Worm (Caenorhabditis elegans): ENCODE results near the gene ZC196.3.
A peak's percentile ranks its signal among the peaks of the same experiment; 100 is the strongest.

The ZC196.3 gene

DNA sequence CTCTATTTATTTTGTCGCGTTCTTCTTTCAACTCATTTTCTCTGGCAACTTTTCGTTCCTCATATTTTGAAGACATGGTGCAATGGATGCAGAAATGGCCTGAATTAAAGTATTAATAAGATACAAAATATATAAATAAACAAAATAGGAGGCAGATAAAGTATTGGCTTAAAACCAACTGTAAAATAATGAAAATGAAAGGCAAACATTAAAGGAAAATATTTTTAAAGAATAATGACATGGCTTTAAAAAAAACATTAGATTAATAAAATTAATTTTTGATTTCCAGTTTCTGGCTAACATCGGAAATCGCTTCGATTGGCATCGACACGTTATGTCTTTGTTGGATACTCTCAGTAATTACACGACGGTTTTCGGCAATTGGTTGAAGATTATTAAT lies 23.9 kb downstream of the ZC196.3 start, which contains the start of gene ddn-1:
ddn-1 (minus strand) TSS at position 101 of the 400 bp plus-strand sequence.
- TF ChIP-seq nhr-12 (tag; optimal IDR thresholded peaks at IDR 0.05) (no peak), ceh-28 (tag; optimal IDR thresholded peaks at IDR 0.05) (no peak)

DNA sequence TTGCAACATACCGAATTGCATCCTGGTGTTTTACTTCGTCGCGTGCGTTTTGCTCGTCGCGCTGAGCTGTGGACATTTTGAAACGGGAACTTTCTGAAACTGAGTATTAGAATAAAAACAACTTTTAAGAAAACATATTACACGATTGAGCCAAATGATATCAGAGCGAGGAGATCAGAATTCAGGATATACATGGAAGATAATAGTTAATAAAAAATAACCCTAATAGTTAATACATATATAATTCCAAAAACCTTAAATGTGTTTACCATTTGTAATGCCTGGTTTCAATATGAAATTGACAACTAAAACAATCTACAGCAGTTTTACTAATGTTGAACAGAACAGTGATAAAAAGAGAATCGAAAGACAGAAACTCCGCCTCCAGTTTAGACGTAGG lies 26.4 kb downstream of the ZC196.3 start, which contains the start of gene B0507.8:
B0507.8 (minus strand) TSS at position 101 of the 400 bp plus-strand sequence.
- no peak for TF ChIP-seq nhr-77 (tag; optimal IDR thresholded peaks at IDR 0.05)
- no peak for TF ChIP-seq lsy-12 (tag; optimal IDR thresholded peaks at IDR 0.05)
- no peak for TF ChIP-seq elt-3 (tag; optimal IDR thresholded peaks at IDR 0.05)
- TF ChIP-seq daf-12 (tag; optimal IDR thresholded peaks at IDR 0.05): no peak
- TF ChIP-seq egl-27 (tag; optimal IDR thresholded peaks at IDR 0.05): no peak
- TF ChIP-seq unc-62 (GFP tag; optimal IDR thresholded peaks at IDR 0.05): no peak
- TF ChIP-seq nhr-23 (tag; optimal IDR thresholded peaks at IDR 0.05): no peak
- no peak for TF ChIP-seq fkh-2 (tag; optimal IDR thresholded peaks at IDR 0.05)
- no peak for TF ChIP-seq mdl-1 (tag; optimal IDR thresholded peaks at IDR 0.05)
- no peak for TF ChIP-seq skn-1 (tag; optimal IDR thresholded peaks at IDR 0.05)
- no peak for TF ChIP-seq R02D3.7 (tag; optimal IDR thresholded peaks at IDR 0.05)
- TF ChIP-seq nfya-1 (tag; optimal IDR thresholded peaks at IDR 0.05; ENCODE audit: insufficient read depth): no peak

DNA sequence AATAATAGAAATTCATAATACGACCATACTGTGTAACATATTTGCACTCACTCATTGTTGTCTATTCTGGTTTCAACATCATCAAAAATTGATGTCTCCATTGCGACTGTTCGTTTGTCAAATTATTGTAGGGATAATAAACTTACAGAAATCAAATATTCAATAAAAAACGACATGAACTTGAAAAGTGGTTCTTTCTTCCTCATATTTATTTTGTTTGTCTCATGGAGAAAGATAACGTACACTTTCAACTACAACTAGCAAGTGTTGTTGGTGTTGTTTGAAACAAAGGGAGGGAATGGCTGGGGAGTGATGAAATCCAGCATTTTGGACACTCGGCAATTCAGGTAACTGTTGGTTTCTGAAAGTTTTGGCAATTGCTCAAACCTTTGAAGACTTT lies 29.5 kb downstream of the ZC196.3 start, which contains the start of gene B0507.9:
B0507.9 (minus strand) TSS at position 101 of the 400 bp plus-strand sequence.
- TF ChIP-seq nfya-1 (tag; optimal IDR thresholded peaks at IDR 0.05; ENCODE audit: insufficient read depth) (no peak), skn-1 (tag; optimal IDR thresholded peaks at IDR 0.05) (no peak), daf-12 (tag; optimal IDR thresholded peaks at IDR 0.05) (no peak), tbx-2 (tag; optimal IDR thresholded peaks at IDR 0.05) (no peak)

DNA sequence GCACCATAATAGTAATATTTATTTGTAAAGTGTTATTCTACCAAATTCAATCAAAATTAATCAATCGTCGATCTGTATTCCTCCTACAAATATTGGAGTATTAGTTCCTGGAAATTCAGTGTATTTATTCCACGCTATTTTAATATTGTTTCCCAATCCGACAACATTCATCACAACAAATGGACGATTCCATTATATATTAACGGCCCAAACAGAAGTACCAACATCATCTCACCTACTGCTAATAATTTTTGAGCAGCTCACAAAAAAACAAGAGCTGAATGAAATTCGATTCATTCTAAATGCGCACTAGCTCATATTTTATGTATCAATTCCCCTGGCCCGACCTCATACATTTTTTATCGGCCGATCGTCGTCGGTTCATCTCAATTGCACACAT lies 30.6 kb downstream of the ZC196.3 start:
- TF ChIP-seq nhr-76 (tag; optimal IDR thresholded peaks at IDR 0.05): no peak
- no peak for TF ChIP-seq mdl-1 (tag; optimal IDR thresholded peaks at IDR 0.05)
- TF ChIP-seq lin-39 (tag; optimal IDR thresholded peaks at IDR 0.05): no peak
- TF ChIP-seq ceh-16 (tag; optimal IDR thresholded peaks at IDR 0.05): no peak
- no peak for TF ChIP-seq daf-12 (tag; optimal IDR thresholded peaks at IDR 0.05)
- TF ChIP-seq ZK546.5 (tag; optimal IDR thresholded peaks at IDR 0.05): no peak
- no peak for TF ChIP-seq ceh-28 (tag; optimal IDR thresholded peaks at IDR 0.05)
- TF ChIP-seq snpc-4 (tag; optimal IDR thresholded peaks at IDR 0.05): no peak
- TF ChIP-seq tbx-2 (tag; optimal IDR thresholded peaks at IDR 0.05): no peak
- TF ChIP-seq unc-39 (tag; optimal IDR thresholded peaks at IDR 0.05): no peak

DNA sequence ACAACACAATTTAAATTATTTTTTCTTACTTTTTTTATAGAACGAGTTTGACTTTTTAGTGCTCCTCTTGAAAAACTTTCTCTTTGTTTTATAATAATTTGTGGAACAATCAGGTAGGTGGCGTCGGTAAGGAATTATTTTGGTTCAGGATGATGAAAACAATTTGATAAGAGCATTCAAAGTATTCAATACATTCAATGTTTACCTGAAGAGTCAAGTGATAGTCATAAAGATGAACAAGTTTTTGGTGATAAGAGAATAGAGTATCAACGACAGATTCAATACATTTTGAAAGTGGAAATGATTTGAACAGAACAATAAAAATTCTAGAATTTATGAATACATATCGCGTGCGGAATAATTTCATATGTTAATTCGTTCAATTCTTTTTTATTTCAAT lies 31.0 kb downstream of the ZC196.3 start:
- TF ChIP-seq nhr-43 (tag; optimal IDR thresholded peaks at IDR 0.05; ENCODE audit: poor library complexity, severe bottlenecking): no peak
- peak; percentile 87 for TF ChIP-seq elt-2 (tag; optimal IDR thresholded peaks at IDR 0.05)
- peak; percentile 89 for TF ChIP-seq pqm-1 (tag; optimal IDR thresholded peaks at IDR 0.05)
- peak; percentile 76 for TF ChIP-seq pha-4 (tag; optimal IDR thresholded peaks at IDR 0.05)

DNA sequence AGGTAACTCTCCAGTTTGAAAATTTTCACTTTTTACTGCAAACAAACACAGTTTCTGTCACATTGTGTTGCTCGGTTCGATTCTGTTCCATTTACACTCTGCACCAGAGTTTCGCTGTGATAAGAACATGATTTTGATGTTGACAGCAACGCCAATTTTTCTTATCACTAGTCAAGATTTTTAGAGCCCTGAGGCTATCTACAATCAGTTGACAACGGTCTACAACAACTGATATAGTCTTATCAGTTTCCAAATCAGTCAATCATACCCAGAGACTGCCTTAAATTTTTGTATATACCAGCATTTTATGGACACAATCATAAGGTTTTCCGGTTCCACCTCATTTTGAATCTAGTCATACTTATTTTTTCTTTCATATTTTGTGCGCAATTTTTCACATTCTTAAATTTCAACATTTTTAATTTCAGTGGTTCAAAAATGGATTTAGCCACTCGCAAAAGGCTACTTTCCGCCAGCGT lies 32.1 kb downstream of the ZC196.3 start, which contains the start of gene B0507.3:
B0507.3 (plus strand) TSS at position 429 of the 479 bp plus-strand sequence.
- no peak for TF ChIP-seq eor-1 (tag; optimal IDR thresholded peaks at IDR 0.05)
- TF ChIP-seq ceh-82 (tag; optimal IDR thresholded peaks at IDR 0.05): no peak
- peak; percentile 41 for TF ChIP-seq skn-1 (tag; optimal IDR thresholded peaks at IDR 0.05)
- no peak for TF ChIP-seq unc-39 (tag; optimal IDR thresholded peaks at IDR 0.05)
- peak; percentile 100 for TF ChIP-seq elt-2 (tag; optimal IDR thresholded peaks at IDR 0.05)
- TF ChIP-seq pqm-1 (tag; optimal IDR thresholded peaks at IDR 0.05): peak; percentile 100
- peak; percentile 90 for TF ChIP-seq jun-1 (tag; optimal IDR thresholded peaks at IDR 0.05)
- peak; percentile 32 for TF ChIP-seq fos-1 (tag; optimal IDR thresholded peaks at IDR 0.05)
- peak; percentile 67 for TF ChIP-seq egl-27 (tag; optimal IDR thresholded peaks at IDR 0.05)
- peak; percentile 79 for TF ChIP-seq pha-4 (tag; optimal IDR thresholded peaks at IDR 0.05)

DNA sequence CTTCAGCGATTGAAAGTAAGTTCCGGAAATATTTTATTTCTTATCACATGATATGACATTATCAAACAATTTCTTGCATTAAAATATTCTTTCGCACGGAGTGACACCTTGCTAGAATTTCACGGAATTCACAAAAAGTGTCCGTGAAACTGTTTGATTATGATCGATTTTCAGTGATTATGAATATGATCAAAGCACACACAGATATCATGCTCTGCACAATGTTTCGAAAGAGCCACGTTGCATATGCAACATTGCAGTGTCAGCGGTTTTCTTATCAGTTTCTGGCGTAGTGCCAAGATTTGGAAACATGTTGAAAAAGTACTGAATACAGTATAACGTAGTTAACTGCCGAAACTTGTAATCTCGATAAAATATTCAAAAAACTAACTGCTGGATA lies 32.7 kb downstream of the ZC196.3 start:
- TF ChIP-seq tbx-2 (tag; optimal IDR thresholded peaks at IDR 0.05) (no peak), pha-4 (tag; optimal IDR thresholded peaks at IDR 0.05) (peak; percentile 34), elt-2 (tag; optimal IDR thresholded peaks at IDR 0.05) (peak; percentile 98), jun-1 (tag; optimal IDR thresholded peaks at IDR 0.05) (peak; percentile 85), pqm-1 (tag; optimal IDR thresholded peaks at IDR 0.05) (peak; percentile 84), lin-15B (tag; optimal IDR thresholded peaks at IDR 0.05) (no peak), ZK546.5 (tag; optimal IDR thresholded peaks at IDR 0.05) (no peak)

All from whole organism, L3 larva.